Worm (Caenorhabditis elegans) whole organism, midembryonic: ENCODE measurements around the gene nhr-91.
A peak's percentile ranks its signal among the peaks of the same experiment; 100 is the strongest.

ENCODE experiments used
- T22C8.4 ChIP-seq: fragments of 200-800 bp; sonication (Bioruptor generic); IDR thresholded peaks from 2 replicates; pipeline ENCODE4 v1.3.6; 2022; ENCODE audit warnings: missing genetic modification characterization, missing compliant biosample characterization
- cog-1 ChIP-seq: sonication (generic microtip); optimal IDR thresholded peaks from 2 replicates; lab custom pipeline; 2016; ENCODE audit warnings: missing genetic modification characterization, missing compliant biosample characterization
- flt-1 ChIP-seq: fragments of 200-800 bp; sonication (Bioruptor generic); IDR thresholded peaks from 2 replicates; pipeline ENCODE4 v1.3.6; 2022; ENCODE audit warnings: missing genetic modification characterization, missing compliant biosample characterization
- klf-2 ChIP-seq: fragments of 200-800 bp; sonication (Bioruptor generic); conservative IDR thresholded peaks from 2 replicates; pipeline ENCODE4 v1.3.6; 2022; ENCODE audit warnings: missing genetic modification reagents, missing genetic modification characterization, missing compliant biosample characterization
- med-1 ChIP-seq: sonication (generic microtip); optimal IDR thresholded peaks from 2 replicates; lab custom pipeline; 2017; ENCODE audit warnings: missing genetic modification characterization, mild to moderate bottlenecking, missing compliant biosample characterization, antibody characterized with exemption, missing genetic modification reagents; ENCODE audit not compliant: insufficient read depth
- ref-1 ChIP-seq: fragments of 200-800 bp; sonication (Bioruptor generic); conservative IDR thresholded peaks from 2 replicates; pipeline ENCODE4 v1.3.6; 2022; ENCODE audit warnings: missing genetic modification reagents, missing genetic modification characterization, missing compliant biosample characterization
- tab-1 ChIP-seq: fragments of 200-800 bp; sonication (Bioruptor generic); IDR thresholded peaks from 2 replicates; pipeline ENCODE4 v1.3.6; 2022; ENCODE audit warnings: missing genetic modification characterization, missing compliant biosample characterization
- ztf-23 ChIP-seq: fragments of 200-800 bp; sonication (Bioruptor generic); IDR thresholded peaks from 2 replicates; pipeline ENCODE4 v1.3.6; 2022; ENCODE audit warnings: missing genetic modification reagents, missing genetic modification characterization, missing compliant biosample characterization
- ztf-29 ChIP-seq: fragments of 200-800 bp; sonication (Bioruptor generic); IDR thresholded peaks from 2 replicates; pipeline ENCODE4 v1.3.6; 2022; ENCODE audit warnings: missing genetic modification reagents, missing genetic modification characterization, missing compliant biosample characterization

nhr-91 gene

ce11 chrX:15352871-15353270 is 43.7 kb downstream of the nhr-91 start:
- TF ChIP-seq med-1 (GFP tag; lab: Kevin White, UChicago) (no peak), klf-2 (GFP tag; lab: Robert Waterston, UW) (no peak), flt-1 (GFP tag; lab: Robert Waterston, UW) (no peak), cog-1 (tag; lab: Kevin White, UChicago) (no peak)

- TF ChIP-seq T22C8.4 (GFP tag; lab: Robert Waterston, UW), result no peak
- TF ChIP-seq flt-1 (GFP tag; lab: Robert Waterston, UW), result no peak
- no peak for TF ChIP-seq ztf-29 (GFP tag; lab: Robert Waterston, UW)
- TF ChIP-seq klf-2 (GFP tag; lab: Robert Waterston, UW), result no peak
- TF ChIP-seq tab-1 (GFP tag; lab: Robert Waterston, UW), result no peak
- TF ChIP-seq cog-1 (tag; lab: Kevin White, UChicago), result peak; percentile 35
- no peak for TF ChIP-seq med-1 (GFP tag; lab: Kevin White, UChicago)
- 0 out of 2 replicates have a peak, but pooled peaks have one; percentile 19 for TF ChIP-seq ztf-23 (GFP tag; lab: Robert Waterston, UW)
Measured at ce11 chrX:15353874-15354480, 44.8 kb downstream of the nhr-91 start.

ce11 chrX:15354938-15355337 is 45.8 kb downstream of the nhr-91 start, which contains the start of gene nfki-1:
Gene nfki-1, plus strand, starts transcription at chrX:15355238.
- TF ChIP-seq klf-2 (GFP tag; lab: Robert Waterston, UW), result no peak
- no peak for TF ChIP-seq tab-1 (GFP tag; lab: Robert Waterston, UW)
- TF ChIP-seq ztf-23 (GFP tag; lab: Robert Waterston, UW), result no peak
- no peak for TF ChIP-seq cog-1 (tag; lab: Kevin White, UChicago)
- TF ChIP-seq ztf-29 (GFP tag; lab: Robert Waterston, UW), result no peak
- no peak for TF ChIP-seq flt-1 (GFP tag; lab: Robert Waterston, UW)
- TF ChIP-seq T22C8.4 (GFP tag; lab: Robert Waterston, UW), result no peak
- no peak for TF ChIP-seq ref-1 (GFP tag; lab: Robert Waterston, UW)
- no peak for TF ChIP-seq med-1 (GFP tag; lab: Kevin White, UChicago)

- TF ChIP-seq cog-1 (tag; lab: Kevin White, UChicago) (no peak), ztf-23 (GFP tag; lab: Robert Waterston, UW) (no peak), ref-1 (GFP tag; lab: Robert Waterston, UW) (no peak), med-1 (GFP tag; lab: Kevin White, UChicago) (no peak), tab-1 (GFP tag; lab: Robert Waterston, UW) (no peak), T22C8.4 (GFP tag; lab: Robert Waterston, UW) (no peak), ztf-29 (GFP tag; lab: Robert Waterston, UW) (no peak), klf-2 (GFP tag; lab: Robert Waterston, UW) (no peak), flt-1 (GFP tag; lab: Robert Waterston, UW) (no peak)
Measured at ce11 chrX:15355603-15356002, 46.4 kb downstream of the nhr-91 start.

- no peak for TF ChIP-seq ref-1 (GFP tag; lab: Robert Waterston, UW)
Measured at ce11 chrX:15362152-15362922, 53.2 kb downstream of the nhr-91 start.
